Fruit fly (Drosophila melanogaster) whole organism, wandering third instar larva: ENCODE data around the gene Usp12-46.

Source experiments
- Abd-B ChIP-seq: fragments of >200 bp; optimal IDR thresholded peaks from 2 replicates; lab custom pipeline; 2017; ENCODE audit warnings: missing biosample characterization, missing genetic modification characterization
- CG32264 ChIP-seq: fragments of 200-800 bp; sonication (Bioruptor generic); optimal IDR thresholded peaks from 2 replicates; lab custom pipeline; 2016; ENCODE audit warnings: missing biosample characterization, missing genetic modification characterization
- CG9705 ChIP-seq: fragments of 200-800 bp; sonication (Bioruptor generic); optimal IDR thresholded peaks from 2 replicates; lab custom pipeline; 2018; ENCODE audit warnings: missing biosample characterization, mild to moderate bottlenecking, missing genetic modification characterization
- CrebA ChIP-seq: fragments of 200-800 bp; sonication (Bioruptor generic); optimal IDR thresholded peaks from 2 replicates; lab custom pipeline; 2016; ENCODE audit warnings: missing biosample characterization, mild to moderate bottlenecking, missing genetic modification characterization, borderline replicate concordance
- Dfd ChIP-seq: fragments of >200 bp; optimal IDR thresholded peaks from 2 replicates; lab custom pipeline; 2017; ENCODE audit warnings: missing biosample characterization, missing genetic modification characterization
- HLH106 ChIP-seq: fragments of 200-800 bp; optimal IDR thresholded peaks from 3 replicates; lab custom pipeline; 2019; ENCODE audit warnings: missing biosample characterization, mild to moderate bottlenecking, missing genetic modification characterization, moderate library complexity
- Hr78 ChIP-seq: fragments of >200 bp; optimal IDR thresholded peaks from 2 replicates; lab custom pipeline; 2017; ENCODE audit warnings: missing biosample characterization, missing genetic modification characterization
- Hr83 ChIP-seq: fragments of 200-300 bp; sonication (Bioruptor generic); optimal IDR thresholded peaks from 2 replicates; lab custom pipeline; 2016; ENCODE audit warnings: missing biosample characterization, mild to moderate bottlenecking, missing genetic modification characterization, moderate library complexity; ENCODE audit not compliant: poor library complexity, severe bottlenecking
- Jra ChIP-seq: sonication (Bioruptor generic); optimal IDR thresholded peaks from 2 replicates; lab custom pipeline; 2016; ENCODE audit warnings: missing biosample characterization, missing genetic modification characterization
- Mio ChIP-seq: sonication (Bioruptor generic); optimal IDR thresholded peaks from 2 replicates; lab custom pipeline; 2016; ENCODE audit warnings: missing biosample characterization, missing genetic modification characterization
- Myc ChIP-seq: fragments of >200 bp; optimal IDR thresholded peaks from 2 replicates; lab custom pipeline; 2017
- N ChIP-seq: fragments of >200 bp; optimal IDR thresholded peaks from 2 replicates; lab custom pipeline; 2018; ENCODE audit warnings: missing biosample characterization, missing external identifiers, missing genetic modification characterization
- OdsH ChIP-seq: fragments of 200-800 bp; sonication (Bioruptor generic); optimal IDR thresholded peaks from 2 replicates; lab custom pipeline; 2016; ENCODE audit warnings: missing biosample characterization, mild to moderate bottlenecking, missing genetic modification characterization
- Rel ChIP-seq, 2 experiments: fragments of 200-800 bp; sonication (Bioruptor generic) in 1 of 2; optimal IDR thresholded peaks; 2 replicates in 1 of 2; 3 replicates in 1 of 2; lab custom pipeline; 2016 to 2019; ENCODE audit warnings: mild to moderate bottlenecking in 2 of 2, missing biosample characterization in 2 of 2, missing genetic modification characterization in 2 of 2, moderate library complexity in 1 of 2
- Sp1 ChIP-seq: fragments of 200-800 bp; sonication (Bioruptor generic); optimal IDR thresholded peaks from 3 replicates; lab custom pipeline; 2019; ENCODE audit warnings: missing biosample characterization, mild to moderate bottlenecking, missing genetic modification characterization, moderate library complexity
- br ChIP-seq: fragments of 200-800 bp; sonication (Bioruptor generic); optimal IDR thresholded peaks from 2 replicates; lab custom pipeline; 2016; ENCODE audit warnings: missing biosample characterization, missing genetic modification characterization
- brk ChIP-seq: fragments of 200-800 bp; sonication (Bioruptor generic); optimal IDR thresholded peaks from 2 replicates; lab custom pipeline; 2016; ENCODE audit warnings: missing biosample characterization, mild to moderate bottlenecking, missing genetic modification characterization
- dl ChIP-seq, 2 experiments: fragments of 175-275, 200-275 bp in 1 of 2; fragments of 200-275 bp in 1 of 2; sonication (Bioruptor generic); optimal IDR thresholded peaks; lab custom pipeline; 2018; ENCODE audit warnings: mild to moderate bottlenecking in 2 of 2, missing biosample characterization in 2 of 2, missing genetic modification characterization in 2 of 2, moderate library complexity in 2 of 2; ENCODE audit not compliant: partially characterized antibody in 2 of 2, insufficient read depth in 1 of 2
- dmrt93B ChIP-seq: fragments of 200-800 bp; sonication (Bioruptor generic); optimal IDR thresholded peaks from 2 replicates; lab custom pipeline; 2018; ENCODE audit warnings: missing biosample characterization, mild to moderate bottlenecking, missing genetic modification characterization
- dsf ChIP-seq: sonication (Bioruptor generic); optimal IDR thresholded peaks from 2 replicates; lab custom pipeline; 2016; ENCODE audit warnings: missing biosample characterization, missing genetic modification characterization, borderline replicate concordance
- ey ChIP-seq: fragments of 200-800 bp; sonication (Bioruptor generic); optimal IDR thresholded peaks from 2 replicates; lab custom pipeline; 2016; ENCODE audit warnings: missing biosample characterization, missing genetic modification characterization
- foxo ChIP-seq, 2 experiments: fragments of 200-800 bp; sonication (Bioruptor generic); optimal IDR thresholded peaks; 2 replicates in 1 of 2; 3 replicates in 1 of 2; lab custom pipeline; 2016 to 2017; ENCODE audit warnings: missing biosample characterization in 2 of 2, missing genetic modification characterization in 2 of 2
- fru ChIP-seq: fragments of 200-800 bp; sonication (Bioruptor generic); optimal IDR thresholded peaks from 3 replicates; lab custom pipeline; 2016; ENCODE audit warnings: missing biosample characterization, mild to moderate bottlenecking, missing genetic modification characterization
- h ChIP-seq: fragments of 200-800 bp; sonication (Bioruptor generic); optimal IDR thresholded peaks from 3 replicates; lab custom pipeline; 2016; ENCODE audit warnings: missing biosample characterization, mild to moderate bottlenecking, missing genetic modification characterization
- jim ChIP-seq: fragments of 175-275, 200-325 bp; sonication (Bioruptor generic); optimal IDR thresholded peaks from 2 replicates; lab custom pipeline; 2016; ENCODE audit warnings: missing biosample characterization, mild to moderate bottlenecking, missing genetic modification characterization
- lola ChIP-seq: fragments of >200 bp; optimal IDR thresholded peaks from 2 replicates; lab custom pipeline; 2017; ENCODE audit warnings: missing biosample characterization, missing genetic modification characterization
- pan ChIP-seq: fragments of >200 bp; optimal IDR thresholded peaks from 2 replicates; lab custom pipeline; 2017
- psq ChIP-seq: fragments of 200-800 bp; sonication (Bioruptor generic); optimal IDR thresholded peaks from 3 replicates; lab custom pipeline; 2017; ENCODE audit warnings: missing biosample characterization, mild to moderate bottlenecking, missing genetic modification characterization, moderate library complexity
- rgr ChIP-seq: fragments of 200-800 bp; sonication (Bioruptor generic); optimal IDR thresholded peaks from 3 replicates; lab custom pipeline; 2016; ENCODE audit warnings: missing biosample characterization, mild to moderate bottlenecking, missing genetic modification characterization
- sage ChIP-seq: fragments of 200-800 bp; sonication (Bioruptor generic); optimal IDR thresholded peaks from 2 replicates; lab custom pipeline; 2016; ENCODE audit warnings: missing biosample characterization, mild to moderate bottlenecking, missing genetic modification characterization
- sv ChIP-seq: fragments of 200-800 bp; sonication (Bioruptor generic); optimal IDR thresholded peaks from 3 replicates; lab custom pipeline; 2016; ENCODE audit warnings: missing biosample characterization, missing genetic modification characterization
- usp ChIP-seq: fragments of >200 bp; optimal IDR thresholded peaks from 2 replicates; lab custom pipeline; 2017; ENCODE audit warnings: missing biosample characterization, missing genetic modification characterization
- woc ChIP-seq: sonication (Bioruptor generic); optimal IDR thresholded peaks from 2 replicates; lab custom pipeline; 2016; ENCODE audit warnings: missing biosample characterization, mild to moderate bottlenecking, missing genetic modification characterization

Gene Usp12-46

dm6 chr3R:22719607-22719949, 31.1 kb upstream of the Usp12-46 start:
- TF ChIP-seq br (GFP tag; lab: Kevin White, UChicago) = no peak
- peak; percentile 6 for TF ChIP-seq fru (GFP tag; lab: Kevin White, UChicago)
- no peak for TF ChIP-seq HLH106 (tag; lab: Kevin White, UChicago)
- TF ChIP-seq Myc (lab: Kevin White, UChicago) = no peak
- TF ChIP-seq, all 38 proteins: peak for 1

dm6 chr3R:22720808-22721306, 29.8 kb upstream of the Usp12-46 start, which contains the start of gene wge:
TSS of gene wge (minus strand) at chr3R:22721150.
- TF ChIP-seq jim (GFP tag; lab: Kevin White, UChicago) (peak; percentile 80), Rel (GFP tag; optimal IDR thresholded peaks at IDR 0.05; lab: Kevin White, UChicago) (no peak), Rel (tag; optimal IDR thresholded peaks at IDR 0.05; lab: Kevin White, UChicago) (peak; percentile 33), dmrt93B (GFP tag; lab: Kevin White, UChicago) (no peak), Sp1 (GFP tag; lab: Kevin White, UChicago) (peak; percentile 59), HLH106 (tag; lab: Kevin White, UChicago) (peak; percentile 12)
- TF ChIP-seq, all 38 proteins: peak for 4

dm6 chr3R:22724149-22724973, 26.3 kb upstream of the Usp12-46 start, which contains the start of gene Irp-1A:
TSS of gene Irp-1A (minus strand) at chr3R:22724587.
- TF ChIP-seq br (GFP tag; lab: Kevin White, UChicago) = peak; percentile 16
- peak; percentile 62 for TF ChIP-seq psq (GFP tag; lab: Kevin White, UChicago)
- TF ChIP-seq woc = peak; percentile 63
- TF ChIP-seq Jra = peak; percentile 40
- peak; percentile 3 for TF ChIP-seq CG9705 (GFP tag; lab: Kevin White, UChicago)
- no peak for TF ChIP-seq Hr78 (GFP tag; lab: Kevin White, UChicago)
- peak; percentile 54 for TF ChIP-seq OdsH (GFP tag; lab: Kevin White, UChicago)
- no peak for TF ChIP-seq Abd-B (GFP tag; lab: Kevin White, UChicago)
- TF ChIP-seq HLH106 (tag; lab: Kevin White, UChicago) = peak; percentile 68
- TF ChIP-seq fru (GFP tag; lab: Kevin White, UChicago) = peak; percentile 51
- peak; percentile 4 for TF ChIP-seq dsf (GFP tag; lab: Kevin White, UChicago)
- no peak for TF ChIP-seq jim (GFP tag; lab: Kevin White, UChicago)
- TF ChIP-seq sage = peak; percentile 9
- TF ChIP-seq foxo (GFP tag; optimal IDR thresholded peaks at IDR 0.05; lab: Kevin White, UChicago) = peak in 1 of 2 experiments; percentile 73
- TF ChIP-seq CrebA (GFP tag; lab: Kevin White, UChicago) = no peak
- TF ChIP-seq usp (GFP tag; lab: Kevin White, UChicago) = no peak
- peak; percentile 55 for TF ChIP-seq sv (GFP tag; lab: Kevin White, UChicago)
- TF ChIP-seq h (GFP tag; lab: Kevin White, UChicago) = peak; percentile 54
- TF ChIP-seq Sp1 (GFP tag; lab: Kevin White, UChicago) = peak; percentile 75
- no peak for TF ChIP-seq lola (GFP tag; lab: Kevin White, UChicago)
- TF ChIP-seq N (GFP tag; lab: Kevin White, UChicago) = no peak
- no peak for TF ChIP-seq brk
- no peak for TF ChIP-seq Rel (GFP tag; optimal IDR thresholded peaks at IDR 0.05; lab: Kevin White, UChicago)
- TF ChIP-seq Rel (tag; optimal IDR thresholded peaks at IDR 0.05; lab: Kevin White, UChicago) = peak; percentile 37
- TF ChIP-seq Mio (GFP tag; lab: Kevin White, UChicago) = no peak
- TF ChIP-seq dmrt93B (GFP tag; lab: Kevin White, UChicago) = peak; percentile 3
- TF ChIP-seq CG32264 = peak; percentile 27
- peak; percentile 72 for TF ChIP-seq rgr (GFP tag; lab: Kevin White, UChicago)
- peak; percentile 23 for TF ChIP-seq ey (GFP tag; lab: Kevin White, UChicago)
- no peak for TF ChIP-seq dl (GFP tag; optimal IDR thresholded peaks at IDR 0.05; lab: Kevin White, UChicago; ENCODE audit: insufficient read depth in 1 of 2, partially characterized antibody in 2 of 2)
- TF ChIP-seq pan (lab: Kevin White, UChicago) = no peak
- peak; percentile 80 for TF ChIP-seq Hr83 (GFP tag; lab: Kevin White, UChicago)
- no peak for TF ChIP-seq Dfd (GFP tag; lab: Kevin White, UChicago)
- TF ChIP-seq Myc (lab: Kevin White, UChicago) = peak; percentile 26
